Worm (Caenorhabditis elegans) whole organism, L2 larva: ENCODE data around the gene Y54G2A.10.

Experiments
- zag-1 ChIP-seq: fragments of 150-350 bp; optimal IDR thresholded peaks from 2 replicates; lab custom pipeline; 2014; ENCODE audit warnings: missing biosample characterization, missing genetic modification characterization
- ztf-4 ChIP-seq: fragments of 150-350 bp; optimal IDR thresholded peaks from 2 replicates; lab custom pipeline; 2014; ENCODE audit warnings: missing biosample characterization, missing genetic modification characterization

ce11 chrIV:2793956-2794355, 5.5 kb upstream of the Y54G2A.10 start:
- TF ChIP-seq ztf-4 = no peak
- no peak for TF ChIP-seq zag-1 (tag; lab: Kevin White, UChicago)
